Worm (Caenorhabditis elegans) whole organism, L1 larva: Measurements from ENCODE around the gene F49C12.11.

ENCODE experiments used
- C34B4.2 ChIP-seq: sonication (generic microtip); optimal IDR thresholded peaks from 2 replicates; lab custom pipeline; 2017; ENCODE audit warnings: mild to moderate bottlenecking, missing genetic modification characterization, missing compliant biosample characterization
- ama-1 ChIP-seq: fragments of 150-350 bp; optimal IDR thresholded peaks from 2 replicates; lab custom pipeline; 2014
- grh-1 ChIP-seq: fragments of 200-800 bp; sonication (Bioruptor generic); IDR thresholded peaks from 2 replicates; pipeline ENCODE4 v1.3.6; 2022; ENCODE audit warnings: missing genetic modification reagents, missing genetic modification characterization, missing compliant biosample characterization
- mdl-1 ChIP-seq, 2 experiments: fragments of 150-350 bp; optimal IDR thresholded peaks; 2 replicates each; lab custom pipeline; 2014 to 2017; ENCODE audit warnings: missing biosample characterization in 2 of 2, missing genetic modification characterization in 2 of 2, inconsistent platforms in 1 of 2
- mep-1 ChIP-seq: fragments of 150-350 bp; optimal IDR thresholded peaks from 2 replicates; lab custom pipeline; 2014; ENCODE audit warnings: missing biosample characterization, missing genetic modification characterization
- nhr-19 ChIP-seq: fragments of 200-800 bp; sonication (Bioruptor generic); conservative IDR thresholded peaks from 2 replicates; pipeline ENCODE4 v1.3.6; 2022; ENCODE audit warnings: missing genetic modification characterization, missing compliant biosample characterization
- nhr-76 ChIP-seq: sonication (generic microtip); optimal IDR thresholded peaks from 2 replicates; lab custom pipeline; 2017; ENCODE audit warnings: missing biosample characterization, missing genetic modification characterization
- snpc-4 ChIP-seq: fragments of 150-350 bp; optimal IDR thresholded peaks from 2 replicates; lab custom pipeline; 2014; ENCODE audit warnings: missing biosample characterization, missing genetic modification characterization
- tbx-2 ChIP-seq: sonication (generic microtip); optimal IDR thresholded peaks from 2 replicates; lab custom pipeline; 2016; ENCODE audit warnings: missing genetic modification characterization, missing compliant biosample characterization
- unc-130 ChIP-seq: fragments of 150-350 bp; optimal IDR thresholded peaks from 2 replicates; lab custom pipeline; 2017; ENCODE audit warnings: missing biosample characterization, missing genetic modification characterization, inconsistent platforms
- zag-1 ChIP-seq: fragments of 150-350 bp; optimal IDR thresholded peaks from 2 replicates; lab custom pipeline; 2014; ENCODE audit warnings: missing biosample characterization, missing genetic modification characterization
- ztf-11 ChIP-seq, 2 experiments: sonication (generic microtip); optimal IDR thresholded peaks; 2 replicates each; lab custom pipeline; 2016 to 2017; ENCODE audit warnings: missing genetic modification characterization in 2 of 2, missing biosample characterization in 1 of 2, missing compliant biosample characterization in 1 of 2

ce11 chrIV:9299145-9299544 is 20.0 kb upstream of the F49C12.11 start, which contains the start of gene F49C12.2:
- no peak for TF ChIP-seq tbx-2 (tag; lab: Kevin White, UChicago)
- no peak for TF ChIP-seq zag-1 (tag; lab: Kevin White, UChicago)
- no peak for TF ChIP-seq ztf-11 (tag; optimal IDR thresholded peaks at IDR 0.05; lab: Kevin White, UChicago)
- TF ChIP-seq grh-1 (GFP tag; lab: Robert Waterston, UW): no peak
- TF ChIP-seq ama-1: no peak
- no peak for TF ChIP-seq mdl-1 (tag; optimal IDR thresholded peaks at IDR 0.05; lab: Kevin White, UChicago)
- no peak for TF ChIP-seq nhr-19 (GFP tag; lab: Robert Waterston, UW)
- no peak for TF ChIP-seq mep-1 (tag; lab: Kevin White, UChicago)
- no peak for TF ChIP-seq C34B4.2 (tag; lab: Kevin White, UChicago)
- TF ChIP-seq unc-130 (tag; lab: Kevin White, UChicago): no peak
- no peak for TF ChIP-seq nhr-76 (tag; lab: Kevin White, UChicago)
- TF ChIP-seq snpc-4 (tag; lab: Kevin White, UChicago): no peak
